Fruit fly (Drosophila melanogaster) whole organism, embryonic: ENCODE data around the gene Gr89a.

Experiments
- CG12155 ChIP-seq: fragments of 200-800 bp; sonication (Bioruptor generic); optimal IDR thresholded peaks from 3 replicates; lab custom pipeline; 2016; ENCODE audit warnings: missing biosample characterization, missing genetic modification characterization
- CG2129 ChIP-seq: fragments of 200-800 bp; sonication (Bioruptor generic); IDR thresholded peaks from 2 replicates; pipeline ENCODE4 v1.3.6; 2022; ENCODE audit warnings: missing biosample characterization, missing genetic modification characterization; ENCODE audit not compliant: partially characterized antibody
- CG8388 ChIP-seq: fragments of 200-800 bp; sonication (Bioruptor generic); optimal IDR thresholded peaks from 2 replicates; lab custom pipeline; 2019; ENCODE audit warnings: missing biosample characterization, mild to moderate bottlenecking, missing genetic modification characterization, moderate library complexity
- Lim3 ChIP-seq: fragments of 200-800 bp; sonication (Bioruptor generic); IDR thresholded peaks from 2 replicates; pipeline ENCODE4 v1.3.6; 2022; ENCODE audit warnings: missing biosample characterization, missing genetic modification characterization
- Max ChIP-seq: fragments of 200-800 bp; sonication (Bioruptor generic); optimal IDR thresholded peaks from 2 replicates; lab custom pipeline; 2016; ENCODE audit warnings: missing biosample characterization, mild to moderate bottlenecking, missing genetic modification characterization
- Nf-YB ChIP-seq: fragments of 200-800 bp; sonication (Bioruptor generic); optimal IDR thresholded peaks from 3 replicates; lab custom pipeline; 2019; ENCODE audit warnings: missing biosample characterization, mild to moderate bottlenecking, missing genetic modification characterization, moderate library complexity
- Sin3A ChIP-seq: fragments of >200 bp; optimal IDR thresholded peaks from 2 replicates; lab custom pipeline; 2018
- en ChIP-seq: fragments of 200-800 bp; sonication (Bioruptor generic); optimal IDR thresholded peaks from 2 replicates; lab custom pipeline; 2016; ENCODE audit warnings: missing biosample characterization, missing genetic modification characterization
- fd102C ChIP-seq: fragments of 200-800 bp; sonication (Bioruptor generic); optimal IDR thresholded peaks from 2 replicates; lab custom pipeline; 2018; ENCODE audit warnings: missing biosample characterization, mild to moderate bottlenecking, missing genetic modification characterization, moderate library complexity
- gfzf ChIP-seq: fragments of 200-800 bp; sonication (Bioruptor generic); optimal IDR thresholded peaks from 2 replicates; lab custom pipeline; 2016; ENCODE audit warnings: missing biosample characterization, mild to moderate bottlenecking, missing genetic modification characterization, moderate library complexity
- pb ChIP-seq: fragments of 200-800 bp; sonication (Bioruptor generic); optimal IDR thresholded peaks from 3 replicates; lab custom pipeline; 2016; ENCODE audit warnings: missing biosample characterization, missing genetic modification characterization
- tup ChIP-seq: fragments of 200-800 bp; sonication (Bioruptor generic); optimal IDR thresholded peaks from 2 replicates; lab custom pipeline; 2016; ENCODE audit warnings: missing biosample characterization, mild to moderate bottlenecking, missing genetic modification characterization, moderate library complexity

DNA sequence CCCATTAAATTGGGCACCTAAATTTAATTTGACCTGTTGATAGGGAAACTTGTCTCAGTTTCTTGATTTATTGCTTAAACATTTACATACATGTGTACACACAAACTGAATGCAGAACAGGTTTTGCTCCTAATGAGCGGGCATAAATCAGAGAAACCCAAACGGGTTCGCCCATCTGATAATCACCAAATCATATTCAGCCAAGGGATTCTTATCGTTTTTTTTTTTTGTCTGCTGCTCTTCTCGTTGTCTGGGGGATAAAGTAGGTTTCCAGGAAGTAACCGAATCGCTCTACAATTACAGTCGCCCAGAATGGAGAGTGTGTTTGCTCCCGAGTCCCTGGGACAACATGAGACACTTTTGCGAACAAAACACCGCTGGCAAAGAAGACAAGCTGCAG lies 46.9 kb upstream of the Gr89a start:
- TF ChIP-seq tup (GFP tag; lab: Kevin White, UChicago) (no peak), Nf-YB (GFP tag; lab: Kevin White, UChicago) (no peak), fd102C (GFP tag; lab: Kevin White, UChicago) (no peak), CG8388 (GFP tag; lab: Kevin White, UChicago) (no peak), gfzf (GFP tag; lab: Kevin White, UChicago) (no peak), CG2129 (GFP tag; lab: Robert Waterston, UW) (no peak), Lim3 (GFP tag; lab: Robert Waterston, UW) (no peak), CG12155 (GFP tag; lab: Kevin White, UChicago) (no peak), pb (GFP tag; lab: Kevin White, UChicago) (no peak), Sin3A (lab: Kevin White, UChicago) (no peak), en (GFP tag; lab: Kevin White, UChicago) (no peak), Max (GFP tag; lab: Kevin White, UChicago) (no peak)
